Fruit fly (Drosophila melanogaster): ENCODE data around the gene CG31140.
A peak's percentile ranks its signal among the peaks of the same experiment; 100 is the strongest.

The CG31140 gene

dm6 chr3R:23995460-23995859, 32.5 kb downstream of the CG31140 start, which contains the start of gene CG33108 (continued):
- TF ChIP-seq HmgZ (tag; optimal IDR thresholded peaks at IDR 0.05): peak; percentile 32
- TF ChIP-seq Side (GFP tag; optimal IDR thresholded peaks at IDR 0.05): no peak
- peak; percentile 50; the same call in 2 of the 3 replicates for TF ChIP-seq row (GFP tag; IDR thresholded peaks at IDR 0.05)
- peak; percentile 7 for TF ChIP-seq BEAF-32 (GFP tag; optimal IDR thresholded peaks at IDR 0.05)
- peak; percentile 2 for TF ChIP-seq CG12391 (tag; optimal IDR thresholded peaks at IDR 0.05)
- peak; percentile 19 for TF ChIP-seq CG2116 (GFP tag; optimal IDR thresholded peaks at IDR 0.05)
- peak; percentile 34 for TF ChIP-seq pzg (GFP tag; optimal IDR thresholded peaks at IDR 0.05)
- peak; percentile 4 for TF ChIP-seq MESR4 (GFP tag; optimal IDR thresholded peaks at IDR 0.05)
- TF ChIP-seq Fer2 (tag; optimal IDR thresholded peaks at IDR 0.05): no peak
- TF ChIP-seq Adf1 (GFP tag; IDR thresholded peaks at IDR 0.05): no peak
- no peak for TF ChIP-seq ATbp (GFP tag; optimal IDR thresholded peaks at IDR 0.05)
- peak; percentile 30 for TF ChIP-seq stwl (tag; optimal IDR thresholded peaks at IDR 0.05)
- TF ChIP-seq pita (GFP tag; optimal IDR thresholded peaks at IDR 0.05): no peak
- TF ChIP-seq crp (GFP tag; optimal IDR thresholded peaks at IDR 0.05): peak; percentile 10 to 78
- TF ChIP-seq tna (GFP tag; IDR thresholded peaks at IDR 0.05; ENCODE audit: partially characterized antibody): peak; percentile 14; the same call in 1 of the 2 replicates
- TF ChIP-seq Six4 (GFP tag; optimal IDR thresholded peaks at IDR 0.05): no peak
- TF ChIP-seq Dll (GFP tag; IDR thresholded peaks at IDR 0.05; ENCODE audit: partially characterized antibody): peak; percentile 33; the same call in 1 of the 4 replicates

dm6 chr3R:23996224-23996623, 33.2 kb downstream of the CG31140 start, which contains the start of gene LSm3:
LSm3 (plus strand) TSS chr3R:23996262.
- TF ChIP-seq ind (GFP tag; optimal IDR thresholded peaks at IDR 0.05): no peak
- TF ChIP-seq CG3726 (GFP tag; IDR thresholded peaks at IDR 0.05): no peak
- TF ChIP-seq CG6683 (GFP tag; optimal IDR thresholded peaks at IDR 0.05): no peak
- peak; percentile 23 for TF ChIP-seq BEAF-32 (GFP tag; optimal IDR thresholded peaks at IDR 0.05)
- 0 out of 3 replicates have a peak, but pooled peaks have one; percentile 24 for TF ChIP-seq CG34224 (GFP tag; IDR thresholded peaks at IDR 0.05; ENCODE audit: partially characterized antibody)
- no peak for TF ChIP-seq otp (GFP tag; IDR thresholded peaks at IDR 0.05)
- TF ChIP-seq H2.0 (GFP tag; IDR thresholded peaks at IDR 0.05): no peak
- no peak for TF ChIP-seq CG10565 (GFP tag; optimal IDR thresholded peaks at IDR 0.05)
- no peak for TF ChIP-seq btn (GFP tag; optimal IDR thresholded peaks at IDR 0.05)
- TF ChIP-seq dmrt11E (tag; optimal IDR thresholded peaks at IDR 0.05): no peak
- no peak for TF ChIP-seq CG34376 (GFP tag; optimal IDR thresholded peaks at IDR 0.05)
- no peak for TF ChIP-seq en (GFP tag; optimal IDR thresholded peaks at IDR 0.05)
- TF ChIP-seq CG15269 (tag; optimal IDR thresholded peaks at IDR 0.05): no peak
- TF ChIP-seq salm (tag; optimal IDR thresholded peaks at IDR 0.05): no peak
- TF ChIP-seq CkIIα-i1 (GFP tag; IDR thresholded peaks at IDR 0.05): no peak
- TF ChIP-seq HmgD (GFP tag; optimal IDR thresholded peaks at IDR 0.05): no peak
- no peak for TF ChIP-seq CG9609 (GFP tag; optimal IDR thresholded peaks at IDR 0.05)
- no peak for TF ChIP-seq Stat92E (GFP tag; optimal IDR thresholded peaks at IDR 0.05)
- TF ChIP-seq ac (GFP tag; optimal IDR thresholded peaks at IDR 0.05): no peak
- TF ChIP-seq CG8478 (optimal IDR thresholded peaks at IDR 0.05): no peak
- TF ChIP-seq CG31388 (GFP tag; optimal IDR thresholded peaks at IDR 0.05): no peak
- peak; percentile 53 for TF ChIP-seq pzg (GFP tag; optimal IDR thresholded peaks at IDR 0.05)
- TF ChIP-seq CG32767 (GFP tag; IDR thresholded peaks at IDR 0.05): no peak
- TF ChIP-seq CG11398 (GFP tag; optimal IDR thresholded peaks at IDR 0.05): no peak
- TF ChIP-seq Sin3A (optimal IDR thresholded peaks at IDR 0.05): peak; percentile 29
- TF ChIP-seq TFAM (GFP tag; optimal IDR thresholded peaks at IDR 0.05): no peak
- no peak for TF ChIP-seq org-1 (GFP tag; optimal IDR thresholded peaks at IDR 0.05)
- no peak for TF ChIP-seq Fer2 (tag; optimal IDR thresholded peaks at IDR 0.05)
- TF ChIP-seq B-H1 (GFP tag; IDR thresholded peaks at IDR 0.05): no peak
- peak in 1 of 2 experiments; percentile 43 for TF ChIP-seq crp (GFP tag; optimal IDR thresholded peaks at IDR 0.05)
- TF ChIP-seq Med (GFP tag): peak; percentile 73
- TF ChIP-seq CG14710 (tag; optimal IDR thresholded peaks at IDR 0.05): no peak
- TF ChIP-seq Atf6 (GFP tag; IDR thresholded peaks at IDR 0.05): no peak
- no peak for TF ChIP-seq CG18476 (GFP tag; optimal IDR thresholded peaks at IDR 0.05)
- TF ChIP-seq YL-1 (GFP tag; optimal IDR thresholded peaks at IDR 0.05): no peak
- TF ChIP-seq CG8281 (tag; optimal IDR thresholded peaks at IDR 0.05): no peak
- TF ChIP-seq Xbp1 (GFP tag; optimal IDR thresholded peaks at IDR 0.05): no peak

Measured in whole organism, embryonic.